Fruit fly (Drosophila melanogaster) S2 (cell line): Measurements from ENCODE around the gene CG3306.

ENCODE experiments used
- CG8478 ChIP-seq: fragments of >200 bp; optimal IDR thresholded peaks from 2 replicates; lab custom pipeline; 2018
- CTCF ChIP-seq, 2 experiments: fragments of >200 bp; optimal IDR thresholded peaks; 2 replicates each; lab custom pipeline; 2018

- TF ChIP-seq CG8478 (lab: Kevin White, UChicago) (no peak), CTCF (optimal IDR thresholded peaks at IDR 0.05; lab: Kevin White, UChicago) (no peak)
Observed at dm6 chr3L:9555004-9555403, 46.3 kb upstream of the CG3306 start.
